Fruit fly (Drosophila melanogaster) whole organism, embryonic: ENCODE data around the gene WASp.

Experiments used
- Atf3 ChIP-seq: fragments of 200-800 bp; sonication (Bioruptor generic); optimal IDR thresholded peaks from 3 replicates; lab custom pipeline; 2016; ENCODE audit warnings: missing biosample characterization, missing genetic modification characterization
- CG10366 ChIP-seq: fragments of 200-800 bp; sonication (Bioruptor generic); IDR thresholded peaks from 2 replicates; pipeline ENCODE4 v1.3.6; 2022; ENCODE audit warnings: missing biosample characterization, missing genetic modification characterization
- CG11504 ChIP-seq: fragments of 200-800 bp; sonication (Bioruptor generic); optimal IDR thresholded peaks from 3 replicates; lab custom pipeline; 2019; ENCODE audit warnings: missing biosample characterization, mild to moderate bottlenecking, missing genetic modification characterization, moderate library complexity
- CG11695 ChIP-seq: fragments of 200-800 bp; sonication (Bioruptor generic); IDR thresholded peaks from 3 replicates; pipeline ENCODE4 v1.3.6; 2022; ENCODE audit warnings: missing biosample characterization, missing genetic modification characterization
- CG11723 ChIP-seq: fragments of 200-800 bp; sonication (Bioruptor generic); optimal IDR thresholded peaks from 2 replicates; lab custom pipeline; 2017; ENCODE audit warnings: missing biosample characterization, mild to moderate bottlenecking, missing genetic modification characterization
- CG12942 ChIP-seq: fragments of 200-800 bp; sonication (Bioruptor generic); optimal IDR thresholded peaks from 3 replicates; lab custom pipeline; 2016; ENCODE audit warnings: missing biosample characterization, missing genetic modification characterization
- CG15011 ChIP-seq: fragments of 200-800 bp; sonication (Bioruptor generic); optimal IDR thresholded peaks from 3 replicates; lab custom pipeline; 2018; ENCODE audit warnings: missing biosample characterization, mild to moderate bottlenecking, missing genetic modification characterization
- CG15696 ChIP-seq: fragments of 200-800 bp; sonication (Bioruptor generic); optimal IDR thresholded peaks from 2 replicates; lab custom pipeline; 2019; ENCODE audit warnings: missing biosample characterization, mild to moderate bottlenecking, missing genetic modification characterization, moderate library complexity
- CG17186 ChIP-seq: fragments of 200-800 bp; sonication (Bioruptor generic); optimal IDR thresholded peaks from 3 replicates; lab custom pipeline; 2017; ENCODE audit warnings: missing biosample characterization, missing genetic modification reagents, missing genetic modification characterization
- CG17385 ChIP-seq: fragments of 200-800 bp; sonication (Bioruptor generic); optimal IDR thresholded peaks from 3 replicates; lab custom pipeline; 2018; ENCODE audit warnings: missing biosample characterization, mild to moderate bottlenecking, missing genetic modification characterization
- CG1792 ChIP-seq: fragments of 200-800 bp; sonication (Bioruptor generic); optimal IDR thresholded peaks from 2 replicates; lab custom pipeline; 2016; ENCODE audit warnings: missing biosample characterization, missing genetic modification characterization
- CG1832 ChIP-seq: fragments of 200-800 bp; sonication (Bioruptor generic); optimal IDR thresholded peaks from 2 replicates; lab custom pipeline; 2017; ENCODE audit warnings: missing biosample characterization, mild to moderate bottlenecking, missing genetic modification characterization, inconsistent platforms
- CG43689 ChIP-seq: fragments of 200-800 bp; sonication (Bioruptor generic); IDR thresholded peaks from 2 replicates; pipeline ENCODE4 v1.3.6; 2022; ENCODE audit warnings: missing biosample characterization, missing genetic modification characterization
- CG4617 ChIP-seq: fragments of 200-800 bp; sonication (Bioruptor generic); optimal IDR thresholded peaks from 3 replicates; lab custom pipeline; 2016; ENCODE audit warnings: missing biosample characterization, missing genetic modification characterization, borderline replicate concordance
- CG4820 ChIP-seq: fragments of 200-800 bp; sonication (Bioruptor generic); optimal IDR thresholded peaks from 3 replicates; lab custom pipeline; 2016; ENCODE audit warnings: missing biosample characterization, missing genetic modification characterization
- CG5245 ChIP-seq: fragments of 200-800 bp; sonication (Bioruptor generic); optimal IDR thresholded peaks from 3 replicates; lab custom pipeline; 2016; ENCODE audit warnings: missing biosample characterization, missing genetic modification characterization
- CG6272 ChIP-seq: fragments of 200-800 bp; sonication (Bioruptor generic); IDR thresholded peaks from 2 replicates; pipeline ENCODE4 v1.3.6; 2022; ENCODE audit warnings: missing biosample characterization, missing genetic modification characterization
- CG6765 ChIP-seq: fragments of 200-800 bp; sonication (Bioruptor generic); optimal IDR thresholded peaks from 3 replicates; lab custom pipeline; 2017; ENCODE audit warnings: missing biosample characterization, mild to moderate bottlenecking, missing genetic modification characterization
- CG6791 ChIP-seq: fragments of 200-800 bp; sonication (Bioruptor generic); IDR thresholded peaks from 3 replicates; pipeline ENCODE4 v1.3.6; 2022; ENCODE audit warnings: missing biosample characterization, missing genetic modification characterization; ENCODE audit not compliant: partially characterized antibody
- CG6813 ChIP-seq: fragments of 200-800 bp; sonication (Bioruptor generic); optimal IDR thresholded peaks from 2 replicates; lab custom pipeline; 2017; ENCODE audit warnings: missing biosample characterization, missing genetic modification characterization, mild to moderate bottlenecking, moderate library complexity, missing genetic modification reagents
- CG7963 ChIP-seq: fragments of 200-800 bp; sonication (Bioruptor generic); IDR thresholded peaks from 3 replicates; pipeline ENCODE4 v1.3.6; 2022; ENCODE audit warnings: missing biosample characterization, missing genetic modification characterization; ENCODE audit not compliant: partially characterized antibody
- CG9876 ChIP-seq: fragments of 200-800 bp; sonication (Bioruptor generic); optimal IDR thresholded peaks from 2 replicates; lab custom pipeline; 2016; ENCODE audit warnings: missing biosample characterization, missing genetic modification characterization
- Dad ChIP-seq: fragments of 200-800 bp; sonication (Bioruptor generic); optimal IDR thresholded peaks from 3 replicates; lab custom pipeline; 2016; ENCODE audit warnings: missing biosample characterization, missing genetic modification characterization
- Elba2 ChIP-seq: fragments of 200-800 bp; sonication (Bioruptor generic); optimal IDR thresholded peaks from 3 replicates; lab custom pipeline; 2016; ENCODE audit warnings: missing biosample characterization, missing genetic modification characterization
- Hand ChIP-seq: fragments of 200-800 bp; sonication (Bioruptor generic); optimal IDR thresholded peaks from 2 replicates; lab custom pipeline; 2017; ENCODE audit warnings: mild to moderate bottlenecking, missing biosample characterization, missing genetic modification reagents, missing genetic modification characterization
- Hr39 ChIP-seq: fragments of >200 bp; optimal IDR thresholded peaks from 2 replicates; lab custom pipeline; 2017
- Hr51 ChIP-seq, 2 experiments: fragments of 200-800 bp; sonication (Bioruptor generic); optimal IDR thresholded peaks; 2 replicates in 1 of 2; 3 replicates in 1 of 2; lab custom pipeline; 2016 to 2018; ENCODE audit warnings: missing biosample characterization in 2 of 2, missing genetic modification characterization in 2 of 2, mild to moderate bottlenecking in 1 of 2, moderate library complexity in 1 of 2
- Hsf ChIP-seq: fragments of 200-800 bp; sonication (Bioruptor generic); optimal IDR thresholded peaks from 3 replicates; lab custom pipeline; 2016; ENCODE audit warnings: missing biosample characterization, missing genetic modification characterization
- MBD-R2 ChIP-seq: fragments of 200-800 bp; sonication (Bioruptor generic); IDR thresholded peaks from 2 replicates; pipeline ENCODE4 v1.3.6; 2022; ENCODE audit warnings: missing biosample characterization, missing genetic modification characterization
- Ravus ChIP-seq: fragments of 200-800 bp; sonication (Bioruptor generic); IDR thresholded peaks from 2 replicates; pipeline ENCODE4 v1.3.6; 2022; ENCODE audit warnings: missing biosample characterization, missing genetic modification characterization
- aop ChIP-seq: fragments of 200-800 bp; sonication (Bioruptor generic); IDR thresholded peaks from 2 replicates; pipeline ENCODE4 v1.3.6; 2022; ENCODE audit warnings: missing biosample characterization, missing genetic modification characterization
- az2 ChIP-seq: fragments of 200-800 bp; sonication (Bioruptor generic); optimal IDR thresholded peaks from 3 replicates; lab custom pipeline; 2016; ENCODE audit warnings: missing biosample characterization, missing genetic modification characterization
- cato ChIP-seq: fragments of 200-800 bp; sonication (Bioruptor generic); optimal IDR thresholded peaks from 2 replicates; lab custom pipeline; 2016; ENCODE audit warnings: missing biosample characterization, missing genetic modification characterization, borderline replicate concordance
- chinmo ChIP-seq: fragments of 200-800 bp; sonication (Bioruptor generic); IDR thresholded peaks from 4 replicates; pipeline ENCODE4 v1.3.6; 2022; ENCODE audit warnings: missing biosample characterization, missing genetic modification characterization; ENCODE audit not compliant: partially characterized antibody
- crc ChIP-seq: fragments of 200-800 bp; sonication (Bioruptor generic); optimal IDR thresholded peaks from 2 replicates; lab custom pipeline; 2016; ENCODE audit warnings: missing biosample characterization, missing genetic modification characterization
- gce ChIP-seq: fragments of 200-800 bp; sonication (Bioruptor generic); IDR thresholded peaks from 3 replicates; pipeline ENCODE4 v1.3.6; 2022; ENCODE audit warnings: missing biosample characterization, missing genetic modification characterization
- gfzf ChIP-seq: fragments of 200-800 bp; sonication (Bioruptor generic); optimal IDR thresholded peaks from 2 replicates; lab custom pipeline; 2016; ENCODE audit warnings: missing biosample characterization, mild to moderate bottlenecking, missing genetic modification characterization, moderate library complexity
- gt ChIP-seq: fragments of 200-800 bp; sonication (Bioruptor generic); IDR thresholded peaks from 2 replicates; pipeline ENCODE4 v1.3.6; 2022; ENCODE audit warnings: missing biosample characterization, missing genetic modification characterization
- hkb ChIP-seq, 2 experiments: fragments of 200-800 bp in 1 of 2; fragments of >200 bp in 1 of 2; sonication (Bioruptor generic) in 1 of 2; IDR thresholded peaks in 1 of 2; optimal IDR thresholded peaks in 1 of 2; 2 replicates each; pipeline versions ENCODE4 v1.3.6 to Lab custom; 2017 to 2022; ENCODE audit warnings: missing biosample characterization in 1 of 2, missing genetic modification characterization in 1 of 2
- hth ChIP-seq: fragments of >200 bp; optimal IDR thresholded peaks from 2 replicates; lab custom pipeline; 2017; ENCODE audit warnings: inconsistent platforms
- jumu ChIP-seq: fragments of 200-800 bp; sonication (Bioruptor generic); optimal IDR thresholded peaks from 3 replicates; lab custom pipeline; 2016; ENCODE audit warnings: missing biosample characterization, missing genetic modification characterization
- lbe ChIP-seq: fragments of 200-800 bp; sonication (Bioruptor generic); optimal IDR thresholded peaks from 2 replicates; lab custom pipeline; 2016; ENCODE audit warnings: missing biosample characterization, mild to moderate bottlenecking, missing genetic modification characterization
- lmd ChIP-seq: fragments of 200-800 bp; sonication (Bioruptor generic); IDR thresholded peaks from 2 replicates; pipeline ENCODE4 v1.3.6; 2022; ENCODE audit warnings: missing biosample characterization, missing genetic modification characterization
- nmo ChIP-seq: fragments of 200-800 bp; sonication (Bioruptor generic); optimal IDR thresholded peaks from 2 replicates; lab custom pipeline; 2018; ENCODE audit warnings: missing biosample characterization, mild to moderate bottlenecking, missing genetic modification characterization, moderate library complexity
- oc ChIP-seq: fragments of 200-800 bp; sonication (Bioruptor generic); optimal IDR thresholded peaks from 2 replicates; lab custom pipeline; 2018; ENCODE audit warnings: missing biosample characterization, mild to moderate bottlenecking, missing genetic modification characterization, moderate library complexity
- pho ChIP-seq: fragments of 200-800 bp; sonication (Bioruptor generic); optimal IDR thresholded peaks from 2 replicates; lab custom pipeline; 2016; ENCODE audit warnings: missing biosample characterization, missing genetic modification characterization
- sima ChIP-seq: fragments of 200-800 bp; sonication (Bioruptor generic); optimal IDR thresholded peaks from 2 replicates; lab custom pipeline; 2016; ENCODE audit warnings: missing biosample characterization, missing genetic modification characterization
- tna ChIP-seq: fragments of 200-800 bp; sonication (Bioruptor generic); IDR thresholded peaks from 2 replicates; pipeline ENCODE4 v1.3.6; 2022; ENCODE audit warnings: missing biosample characterization, missing genetic modification characterization; ENCODE audit not compliant: partially characterized antibody
- tx ChIP-seq: fragments of 200-800 bp; sonication (Bioruptor generic); optimal IDR thresholded peaks from 2 replicates; lab custom pipeline; 2016; ENCODE audit warnings: missing biosample characterization, missing genetic modification characterization

WASp gene

dm6 chr3R:28844611-28845376 lies 13.0 kb upstream of the WASp start, which contains the start of the genes Apc and spg (continued):
- TF ChIP-seq tx: no peak
- TF ChIP-seq chinmo (GFP tag; lab: Robert Waterston, UW): 0 out of 4 replicates have a peak, but pooled peaks have one; percentile 17
- TF ChIP-seq CG7963 (GFP tag; lab: Robert Waterston, UW): no peak
- no peak for TF ChIP-seq Ravus (GFP tag; lab: Robert Waterston, UW)
- no peak for TF ChIP-seq crc (GFP tag; lab: Kevin White, UChicago)
- peak; percentile 33 for TF ChIP-seq CG15696 (tag; lab: Kevin White, UChicago)
- peak; percentile 51 for TF ChIP-seq CG11723
- TF ChIP-seq nmo (GFP tag; lab: Kevin White, UChicago): peak; percentile 71
- no peak for TF ChIP-seq lmd (GFP tag; lab: Robert Waterston, UW)
- no peak for TF ChIP-seq gt (GFP tag; lab: Robert Waterston, UW)
- TF ChIP-seq CG43689: no peak
- TF ChIP-seq CG9876 (GFP tag; lab: Kevin White, UChicago): no peak
- peak; percentile 61 for TF ChIP-seq CG6813 (GFP tag; lab: Kevin White, UChicago)
- peak; percentile 36 for TF ChIP-seq CG17186 (GFP tag; lab: Kevin White, UChicago)
- peak; percentile 63 for TF ChIP-seq CG6765 (GFP tag; lab: Kevin White, UChicago)
- TF ChIP-seq CG15011 (GFP tag; lab: Kevin White, UChicago): peak; percentile 8
- peak; percentile 50; the same call in 2 of the 3 replicates for TF ChIP-seq CG11695 (GFP tag; lab: Robert Waterston, UW)
- TF ChIP-seq Hand (GFP tag; lab: Kevin White, UChicago): peak; percentile 40
- TF ChIP-seq Dad (GFP tag; lab: Kevin White, UChicago): no peak
- no peak for TF ChIP-seq hkb (optimal IDR thresholded peaks at IDR 0.05; lab: Kevin White, UChicago)
- peak; percentile 77 for TF ChIP-seq hkb (GFP tag; IDR thresholded peaks at IDR 0.05; lab: Robert Waterston, UW)
- TF ChIP-seq MBD-R2: peak; percentile 62
- TF ChIP-seq CG5245 (GFP tag; lab: Kevin White, UChicago): no peak
- 0 out of 2 replicates have a peak, but pooled peaks have one; percentile 10 for TF ChIP-seq CG10366 (GFP tag; lab: Robert Waterston, UW)
- TF ChIP-seq az2 (GFP tag; lab: Kevin White, UChicago): peak; percentile 29
- TF ChIP-seq CG1832: no peak
- peak; percentile 6 for TF ChIP-seq CG4617
- no peak for TF ChIP-seq hth (lab: Kevin White, UChicago)
- 0 out of 2 replicates have a peak, but pooled peaks have one; percentile 16 for TF ChIP-seq CG6272 (GFP tag; lab: Robert Waterston, UW)
- TF ChIP-seq CG4820 (GFP tag; lab: Kevin White, UChicago): no peak
- TF ChIP-seq cato (GFP tag; lab: Kevin White, UChicago): peak; percentile 37
- peak; percentile 40 for TF ChIP-seq CG11504
- TF ChIP-seq Hr39 (lab: Kevin White, UChicago): no peak
- peak; percentile 39; the same call in 1 of the 3 replicates for TF ChIP-seq CG6791 (GFP tag; lab: Robert Waterston, UW)
- TF ChIP-seq tna (GFP tag; lab: Robert Waterston, UW): peak; percentile 26; the same call in 1 of the 2 replicates
- peak; percentile 4 for TF ChIP-seq Atf3 (GFP tag; lab: Kevin White, UChicago)
- peak; percentile 10 for TF ChIP-seq CG12942 (GFP tag; lab: Kevin White, UChicago)
- TF ChIP-seq CG17385 (GFP tag; lab: Kevin White, UChicago): peak; percentile 23
- TF ChIP-seq jumu (GFP tag; lab: Kevin White, UChicago): no peak
- TF ChIP-seq CG1792: peak; percentile 58
- TF ChIP-seq sima (GFP tag; lab: Kevin White, UChicago): no peak
- no peak for TF ChIP-seq Elba2 (GFP tag; lab: Kevin White, UChicago)
- TF ChIP-seq Hr51 (GFP tag; optimal IDR thresholded peaks at IDR 0.05; lab: Kevin White, UChicago): peak; percentile 10 to 37
- peak; percentile 99 for TF ChIP-seq gfzf (GFP tag; lab: Kevin White, UChicago)
- no peak for TF ChIP-seq aop (GFP tag; lab: Robert Waterston, UW)
- 0 out of 3 replicates have a peak, but pooled peaks have one; percentile 35 for TF ChIP-seq gce (GFP tag; lab: Robert Waterston, UW)
- peak; percentile 17 for TF ChIP-seq oc
- TF ChIP-seq pho (GFP tag; lab: Kevin White, UChicago): peak; percentile 18
- TF ChIP-seq lbe: peak; percentile 16
- no peak for TF ChIP-seq Hsf (GFP tag; lab: Kevin White, UChicago)
